Worm (Caenorhabditis elegans): ENCODE results near the gene C06H5.8.

Gene C06H5.8

ce11 chrV:17905765-17906164 is 13.1 kb upstream of the C06H5.8 start:
- TF ChIP-seq ztf-4 (tag; optimal IDR thresholded peaks at IDR 0.05), result no peak
- TF ChIP-seq dsc-1 (tag; optimal IDR thresholded peaks at IDR 0.05), result no peak
- TF ChIP-seq nhr-85 (tag), result peak; percentile 84
- no peak for TF ChIP-seq mab-9 (GFP tag; IDR thresholded peaks at IDR 0.05)
- no peak for TF ChIP-seq lin-39 (tag; optimal IDR thresholded peaks at IDR 0.05)
- TF ChIP-seq dpl-1 (GFP tag; optimal IDR thresholded peaks at IDR 0.05), result peak in 1 of 3 experiments; percentile 2
- TF ChIP-seq lin-35 (GFP tag; optimal IDR thresholded peaks at IDR 0.05), result peak in 1 of 2 experiments; percentile 49
- peak; percentile 38 for TF ChIP-seq nhr-20 (tag; optimal IDR thresholded peaks at IDR 0.05)
- TF ChIP-seq elt-3 (tag; optimal IDR thresholded peaks at IDR 0.05), result peak in 1 of 6 experiments; percentile 52
- TF ChIP-seq tbx-2 (tag; optimal IDR thresholded peaks at IDR 0.05), result no peak
- no peak for TF ChIP-seq ceh-90 (tag; optimal IDR thresholded peaks at IDR 0.05)
- TF ChIP-seq nhr-12 (tag; optimal IDR thresholded peaks at IDR 0.05), result no peak
- TF ChIP-seq ceh-88 (GFP tag; IDR thresholded peaks at IDR 0.05), result no peak
- no peak for TF ChIP-seq C04F5.9 (tag; optimal IDR thresholded peaks at IDR 0.05)
- TF ChIP-seq ets-5 (GFP tag; IDR thresholded peaks at IDR 0.05), result no peak
- TF ChIP-seq hpl-2 (GFP tag; optimal IDR thresholded peaks at IDR 0.05), result no peak
- TF ChIP-seq C16A3.4 (tag; optimal IDR thresholded peaks at IDR 0.05), result peak; percentile 31
- TF ChIP-seq blmp-1 (tag; optimal IDR thresholded peaks at IDR 0.05), result peak; percentile 97
- peak; percentile 12 for TF ChIP-seq nhr-71 (tag; optimal IDR thresholded peaks at IDR 0.05)
- TF ChIP-seq mep-1 (tag; optimal IDR thresholded peaks at IDR 0.05), result peak; percentile 19
- TF ChIP-seq efl-3 (GFP tag; optimal IDR thresholded peaks at IDR 0.05), result no peak
- no peak for TF ChIP-seq fkh-10 (GFP tag; optimal IDR thresholded peaks at IDR 0.05)
- TF ChIP-seq ama-1 (optimal IDR thresholded peaks at IDR 0.05), result no peak
- TF ChIP-seq isw-1 (GFP tag; IDR thresholded peaks at IDR 0.05), result no peak
- TF ChIP-seq sox-4 (tag; optimal IDR thresholded peaks at IDR 0.05), result no peak
- TF ChIP-seq efl-1 (optimal IDR thresholded peaks at IDR 0.05), result no peak
- peak in 1 of 2 experiments; percentile 86 for TF ChIP-seq efl-1 (GFP tag; optimal IDR thresholded peaks at IDR 0.05 in 1 of 2)
- TF ChIP-seq egl-13 (tag; optimal IDR thresholded peaks at IDR 0.05), result no peak
- no peak for TF ChIP-seq fos-1 (tag; optimal IDR thresholded peaks at IDR 0.05)
- no peak for TF ChIP-seq unc-98 (GFP tag; IDR thresholded peaks at IDR 0.05)
- no peak for TF ChIP-seq mef-2 (tag; optimal IDR thresholded peaks at IDR 0.05)
- peak; percentile 7; the same call in 1 of the 2 replicates for TF ChIP-seq nhr-19 (GFP tag; conservative IDR thresholded peaks at IDR 0.05)
- no peak for TF ChIP-seq ztf-11 (tag; optimal IDR thresholded peaks at IDR 0.05)
- TF ChIP-seq C34B4.2 (tag; optimal IDR thresholded peaks at IDR 0.05), result no peak
- no peak for TF ChIP-seq xbp-1 (tag; optimal IDR thresholded peaks at IDR 0.05)
- TF ChIP-seq nhr-11 (tag; optimal IDR thresholded peaks at IDR 0.05), result no peak
- no peak for TF ChIP-seq irx-1 (tag; optimal IDR thresholded peaks at IDR 0.05)
- TF ChIP-seq lin-14 (GFP tag; optimal IDR thresholded peaks at IDR 0.05), result peak; percentile 72
- no peak for TF ChIP-seq zag-1 (tag; optimal IDR thresholded peaks at IDR 0.05)
- no peak for TF ChIP-seq ceh-63 (GFP tag; optimal IDR thresholded peaks at IDR 0.05)
- TF ChIP-seq Y116A8C.19 (tag; optimal IDR thresholded peaks at IDR 0.05; ENCODE audit: borderline replicate concordance), result no peak
- TF ChIP-seq pag-3 (tag; optimal IDR thresholded peaks at IDR 0.05; ENCODE audit: borderline replicate concordance, insufficient read depth), result no peak
- no peak for TF ChIP-seq nhr-76 (tag; optimal IDR thresholded peaks at IDR 0.05)
- no peak for TF ChIP-seq vab-15 (tag; optimal IDR thresholded peaks at IDR 0.05)
- TF ChIP-seq swsn-7 (tag; optimal IDR thresholded peaks at IDR 0.05), result no peak
- TF ChIP-seq lsy-2 (tag; optimal IDR thresholded peaks at IDR 0.05), result peak in 1 of 2 experiments; percentile 18
- no peak for TF ChIP-seq fkh-4 (tag; optimal IDR thresholded peaks at IDR 0.05; ENCODE audit: borderline replicate concordance)
- TF ChIP-seq elt-2 (tag; optimal IDR thresholded peaks at IDR 0.05), result no peak
- no peak for TF ChIP-seq ceh-8 (GFP tag; optimal IDR thresholded peaks at IDR 0.05)
- TF ChIP-seq mdl-1 (tag; optimal IDR thresholded peaks at IDR 0.05), result no peak
- TF ChIP-seq snu-23 (GFP tag; optimal IDR thresholded peaks at IDR 0.05), result peak; percentile 43
- no peak for TF ChIP-seq fkh-8 (tag; optimal IDR thresholded peaks at IDR 0.05)
- TF ChIP-seq unc-86 (tag; optimal IDR thresholded peaks at IDR 0.05), result no peak
- TF ChIP-seq nhr-84 (tag; optimal IDR thresholded peaks at IDR 0.05), result no peak

Measured in whole organism, L1 larva.